Worm (Caenorhabditis elegans): ENCODE measurements around the gene srbc-10.

- TF ChIP-seq ztf-29 (GFP tag; IDR thresholded peaks at IDR 0.05) (no peak), flt-1 (GFP tag; IDR thresholded peaks at IDR 0.05) (no peak), T22C8.4 (GFP tag; IDR thresholded peaks at IDR 0.05) (no peak), ref-1 (GFP tag; conservative IDR thresholded peaks at IDR 0.05) (no peak), tab-1 (GFP tag; IDR thresholded peaks at IDR 0.05) (no peak), klf-2 (GFP tag; conservative IDR thresholded peaks at IDR 0.05) (no peak)
Observed at ce11 chrV:7522279-7522678, 29.5 kb upstream of the srbc-10 start, which contains the start of gene C54F6.15.
